Fruit fly (Drosophila melanogaster): ENCODE measurements around the gene Ubr3.

Ubr3 gene

DNA sequence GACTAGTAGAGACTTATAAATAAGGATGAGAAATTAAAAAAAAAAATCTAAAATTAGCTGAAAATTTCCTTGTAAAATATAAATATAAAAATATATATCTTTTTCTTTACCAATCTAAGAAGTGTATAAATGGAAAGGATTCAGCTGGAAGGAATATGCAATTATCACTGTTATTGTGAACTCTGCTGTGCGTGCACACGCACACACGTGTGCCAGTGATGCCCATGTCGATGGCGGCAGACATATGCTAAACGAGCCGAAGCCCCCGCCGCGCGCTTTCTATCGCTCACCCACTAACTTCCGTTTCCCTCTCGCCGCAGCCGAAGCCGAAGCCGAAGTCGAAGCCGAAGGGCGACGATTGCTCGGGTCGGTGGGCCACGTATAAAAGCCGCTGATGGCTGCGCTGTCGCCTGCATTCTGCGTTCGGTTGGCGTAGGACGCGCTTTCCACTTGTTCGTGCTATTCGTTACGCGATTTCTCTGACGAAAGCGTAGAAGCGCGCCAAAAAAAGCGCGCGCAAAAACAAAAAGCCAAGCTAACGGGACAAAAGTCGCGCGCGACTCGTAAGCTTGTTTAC lies 59.6 kb downstream of the Ubr3 start, which contains the start of gene Tbh (continued):
- TF ChIP-seq Scr (GFP tag; IDR thresholded peaks at IDR 0.05; ENCODE audit: partially characterized antibody): no peak
- no peak for TF ChIP-seq CG2875 (GFP tag; optimal IDR thresholded peaks at IDR 0.05)
- no peak for TF ChIP-seq pzg (GFP tag; optimal IDR thresholded peaks at IDR 0.05)
- no peak for TF ChIP-seq Side (GFP tag; optimal IDR thresholded peaks at IDR 0.05)
- no peak for TF ChIP-seq Hr39 (optimal IDR thresholded peaks at IDR 0.05)
- TF ChIP-seq Sry-δ (GFP tag; optimal IDR thresholded peaks at IDR 0.05): no peak
- no peak for TF ChIP-seq CkIIα-i1 (GFP tag; IDR thresholded peaks at IDR 0.05)
- TF ChIP-seq MBD-R2 (GFP tag; IDR thresholded peaks at IDR 0.05): no peak
- TF ChIP-seq tap (tag; optimal IDR thresholded peaks at IDR 0.05): no peak
- TF ChIP-seq run (tag; optimal IDR thresholded peaks at IDR 0.05): no peak
- no peak for TF ChIP-seq Nf-YA (GFP tag; IDR thresholded peaks at IDR 0.05)
- no peak for TF ChIP-seq CG12299 (tag; optimal IDR thresholded peaks at IDR 0.05)
- no peak for TF ChIP-seq tll (GFP tag; optimal IDR thresholded peaks at IDR 0.05)
- peak; percentile 17 for TF ChIP-seq CG12391 (tag; optimal IDR thresholded peaks at IDR 0.05)
- no peak for TF ChIP-seq corto (GFP tag; optimal IDR thresholded peaks at IDR 0.05)
- TF ChIP-seq wor (GFP tag; IDR thresholded peaks at IDR 0.05): no peak
- no peak for TF ChIP-seq ham (GFP tag; IDR thresholded peaks at IDR 0.05)
- TF ChIP-seq CG3847 (GFP tag; IDR thresholded peaks at IDR 0.05): 0 out of 2 replicates have a peak, but pooled peaks have one; percentile 20
- no peak for TF ChIP-seq CG2202 (tag; optimal IDR thresholded peaks at IDR 0.05)
- no peak for TF ChIP-seq Hsf (GFP tag; optimal IDR thresholded peaks at IDR 0.05)
- peak; percentile 17 for TF ChIP-seq grau (tag; optimal IDR thresholded peaks at IDR 0.05)
- peak; percentile 5 for TF ChIP-seq CG2120 (GFP tag; optimal IDR thresholded peaks at IDR 0.05)
- TF ChIP-seq Tbp (GFP tag; optimal IDR thresholded peaks at IDR 0.05): no peak
- TF ChIP-seq salm (tag; optimal IDR thresholded peaks at IDR 0.05): no peak
- no peak for TF ChIP-seq CG6254 (GFP tag; optimal IDR thresholded peaks at IDR 0.05)
- no peak for TF ChIP-seq CG3838 (GFP tag; optimal IDR thresholded peaks at IDR 0.05)
- TF ChIP-seq Dfd (GFP tag; optimal IDR thresholded peaks at IDR 0.05): no peak
- no peak for TF ChIP-seq pum (GFP tag; optimal IDR thresholded peaks at IDR 0.05)
- no peak for TF ChIP-seq lov (optimal IDR thresholded peaks at IDR 0.05)
- TF ChIP-seq lov (GFP tag; IDR thresholded peaks at IDR 0.05): 0 out of 3 replicates have a peak, but pooled peaks have one; percentile 25
- TF ChIP-seq CG8924 (tag; optimal IDR thresholded peaks at IDR 0.05): no peak
- TF ChIP-seq Lim3 (GFP tag; IDR thresholded peaks at IDR 0.05): no peak
- TF ChIP-seq HmgZ (tag; optimal IDR thresholded peaks at IDR 0.05): no peak
- no peak for TF ChIP-seq Dip2 (GFP tag; IDR thresholded peaks at IDR 0.05)
- no peak for TF ChIP-seq CG4707 (GFP tag; optimal IDR thresholded peaks at IDR 0.05)
- no peak for TF ChIP-seq inv (GFP tag; IDR thresholded peaks at IDR 0.05; ENCODE audit: partially characterized antibody)
- no peak for TF ChIP-seq D (optimal IDR thresholded peaks at IDR 0.05)
- TF ChIP-seq D (GFP tag; optimal IDR thresholded peaks at IDR 0.05): peak; percentile 1
- no peak for TF ChIP-seq h (optimal IDR thresholded peaks at IDR 0.05)
- TF ChIP-seq CG15514 (GFP tag; optimal IDR thresholded peaks at IDR 0.05): peak; percentile 41
- TF ChIP-seq CG13775 (GFP tag; optimal IDR thresholded peaks at IDR 0.05): peak; percentile 4
- TF ChIP-seq BtbVII (GFP tag; optimal IDR thresholded peaks at IDR 0.05): peak; percentile 11
- no peak for TF ChIP-seq Awh (GFP tag; IDR thresholded peaks at IDR 0.05)
- no peak for TF ChIP-seq Antp (GFP tag; optimal IDR thresholded peaks at IDR 0.05)
- TF ChIP-seq cg (GFP tag; optimal IDR thresholded peaks at IDR 0.05): no peak
- TF ChIP-seq wek (GFP tag; optimal IDR thresholded peaks at IDR 0.05): no peak
- TF ChIP-seq CG10147 (GFP tag; optimal IDR thresholded peaks at IDR 0.05): no peak
- TF ChIP-seq hbn (GFP tag; IDR thresholded peaks at IDR 0.05; ENCODE audit: partially characterized antibody): no peak
- no peak for TF ChIP-seq CG15696 (tag; optimal IDR thresholded peaks at IDR 0.05)
- TF ChIP-seq CG6683 (GFP tag; optimal IDR thresholded peaks at IDR 0.05): peak; percentile 27
- TF ChIP-seq CG12104 (GFP tag; optimal IDR thresholded peaks at IDR 0.05): no peak
- no peak for TF ChIP-seq stwl (tag; optimal IDR thresholded peaks at IDR 0.05)

All from whole organism, embryonic.